Fruit fly (Drosophila melanogaster) whole organism, adult: Measurements from ENCODE around the gene CG18666.

Source experiments
- CG11617 ChIP-seq: fragments of 200-800 bp; sonication (Bioruptor generic); optimal IDR thresholded peaks from 2 replicates; lab custom pipeline; 2017; ENCODE audit warnings: mild to moderate bottlenecking, missing biosample characterization, missing genetic modification reagents, missing genetic modification characterization
- CG12768 ChIP-seq: fragments of 200-800 bp; sonication (Bioruptor generic); optimal IDR thresholded peaks from 2 replicates; lab custom pipeline; 2017; ENCODE audit warnings: missing biosample characterization, missing genetic modification characterization, mild to moderate bottlenecking, moderate library complexity, missing genetic modification reagents
- CG14711 ChIP-seq: fragments of 200-800 bp; sonication (Bioruptor generic); optimal IDR thresholded peaks from 2 replicates; lab custom pipeline; 2018; ENCODE audit warnings: missing biosample characterization, mild to moderate bottlenecking, missing genetic modification characterization, moderate library complexity
- CG1620 ChIP-seq: fragments of 200-800 bp; sonication (Bioruptor generic); optimal IDR thresholded peaks from 2 replicates; lab custom pipeline; 2016; ENCODE audit warnings: missing biosample characterization, missing genetic modification characterization
- CG33017 ChIP-seq: fragments of 200-800 bp; sonication (Bioruptor generic); optimal IDR thresholded peaks from 2 replicates; lab custom pipeline; 2018; ENCODE audit warnings: missing biosample characterization, mild to moderate bottlenecking, missing genetic modification characterization, moderate library complexity
- CG5204 ChIP-seq: fragments of 200-800 bp; sonication (Bioruptor generic); optimal IDR thresholded peaks from 2 replicates; lab custom pipeline; 2016; ENCODE audit warnings: missing biosample characterization, missing genetic modification characterization
- CG7045 ChIP-seq: fragments of 200-800 bp; sonication (Bioruptor generic); optimal IDR thresholded peaks from 2 replicates; lab custom pipeline; 2017; ENCODE audit warnings: missing biosample characterization, mild to moderate bottlenecking, missing genetic modification characterization
- CG7101 ChIP-seq: fragments of 200-800 bp; sonication (Bioruptor generic); optimal IDR thresholded peaks from 2 replicates; lab custom pipeline; 2018; ENCODE audit warnings: missing biosample characterization, mild to moderate bottlenecking, missing genetic modification characterization, moderate library complexity
- Clk ChIP-seq: fragments of 200-800 bp; sonication (Bioruptor generic); optimal IDR thresholded peaks from 2 replicates; lab custom pipeline; 2017; ENCODE audit warnings: missing biosample characterization, missing genetic modification characterization
- Crg-1 ChIP-seq: fragments of 200-800 bp; sonication (Bioruptor generic); optimal IDR thresholded peaks from 2 replicates; lab custom pipeline; 2016; ENCODE audit warnings: missing biosample characterization, missing genetic modification characterization
- Hr96 ChIP-seq: fragments of 200-800 bp; sonication (Bioruptor generic); optimal IDR thresholded peaks from 2 replicates; lab custom pipeline; 2016; ENCODE audit warnings: missing biosample characterization, missing genetic modification characterization
- Mnt ChIP-seq: fragments of 200-800 bp; sonication (Bioruptor generic); optimal IDR thresholded peaks from 2 replicates; lab custom pipeline; 2016; ENCODE audit warnings: missing biosample characterization, mild to moderate bottlenecking, missing genetic modification characterization
- bab1 ChIP-seq: fragments of 200-800 bp; sonication (Bioruptor generic); optimal IDR thresholded peaks from 3 replicates; lab custom pipeline; 2019; ENCODE audit warnings: missing biosample characterization, mild to moderate bottlenecking, missing genetic modification characterization, moderate library complexity
- cic ChIP-seq: fragments of 200-800 bp; sonication (Bioruptor generic); optimal IDR thresholded peaks from 2 replicates; lab custom pipeline; 2017; ENCODE audit warnings: missing biosample characterization, mild to moderate bottlenecking, missing genetic modification characterization, moderate library complexity
- cnc ChIP-seq, 2 experiments: fragments of >200 bp; optimal IDR thresholded peaks; 2 replicates each; lab custom pipeline; 2017
- kay ChIP-seq: fragments of 200-800 bp; sonication (Bioruptor generic); peaks from one replicate; lab custom pipeline; 2016; ENCODE audit warnings: missing biosample characterization, missing genetic modification characterization, borderline replicate concordance
- ovo ChIP-seq: fragments of 200-800 bp; sonication (Bioruptor generic); optimal IDR thresholded peaks from 2 replicates; lab custom pipeline; 2016; ENCODE audit warnings: missing biosample characterization, missing genetic modification characterization
- pad ChIP-seq: fragments of 200-800 bp; sonication (Bioruptor generic); optimal IDR thresholded peaks from 3 replicates; lab custom pipeline; 2017; ENCODE audit warnings: missing biosample characterization, missing genetic modification characterization, mild to moderate bottlenecking, moderate library complexity, missing genetic modification reagents
- tj ChIP-seq: fragments of 200-800 bp; sonication (Bioruptor generic); optimal IDR thresholded peaks from 3 replicates; lab custom pipeline; 2017; ENCODE audit warnings: missing biosample characterization, mild to moderate bottlenecking, missing genetic modification characterization, moderate library complexity
- toe ChIP-seq: fragments of 200-800 bp; sonication (Bioruptor generic); optimal IDR thresholded peaks from 2 replicates; lab custom pipeline; 2016; ENCODE audit warnings: missing biosample characterization, missing genetic modification characterization

The CG18666 gene

dm6 chr2L:11014018-11014611, 20.5 kb upstream of the CG18666 start:
- TF ChIP-seq bab1 (GFP tag; lab: Kevin White, UChicago) (no peak), Mnt (GFP tag; lab: Kevin White, UChicago) (no peak), pad (GFP tag; lab: Kevin White, UChicago) (no peak), cnc (optimal IDR thresholded peaks at IDR 0.05; lab: Kevin White, UChicago) (no peak), CG7101 (no peak), CG7045 (no peak), Hr96 (no peak)

dm6 chr2L:11014671-11015070, 19.9 kb upstream of the CG18666 start:
- TF ChIP-seq cic (no peak), CG7045 (no peak), tj (GFP tag; lab: Kevin White, UChicago) (no peak)

DNA sequence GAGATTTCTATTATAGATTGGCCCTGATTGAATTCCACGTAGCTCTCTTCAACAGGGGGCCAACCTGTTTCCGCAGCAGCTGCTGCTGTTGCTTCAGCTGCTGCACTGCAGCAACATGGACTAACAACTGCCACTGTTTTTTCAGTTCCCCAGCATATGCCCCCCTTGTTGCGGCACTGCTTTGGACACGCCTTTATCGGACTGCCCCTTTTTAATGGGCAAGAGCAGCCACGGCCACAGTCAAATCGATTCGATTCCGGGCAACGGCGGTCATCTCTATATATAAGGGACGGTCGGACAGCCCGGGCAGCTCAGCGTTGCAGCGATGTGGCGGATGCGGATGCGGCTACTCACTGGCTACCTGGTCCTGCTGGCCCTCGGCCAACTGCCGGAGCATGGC, 19.3 kb upstream of the CG18666 start, which contains the start of gene Acp32CD:
Acp32CD (plus strand) TSS at position 301 of the 400 bp plus-strand sequence.
- TF ChIP-seq pad (GFP tag; lab: Kevin White, UChicago) (no peak), CG5204 (GFP tag; lab: Kevin White, UChicago) (no peak), tj (GFP tag; lab: Kevin White, UChicago) (no peak), Clk (GFP tag; lab: Kevin White, UChicago) (no peak), CG7045 (no peak), CG33017 (tag; lab: Kevin White, UChicago) (no peak), CG14711 (tag; lab: Kevin White, UChicago) (no peak), toe (GFP tag; lab: Kevin White, UChicago) (no peak), bab1 (GFP tag; lab: Kevin White, UChicago) (no peak), cnc (optimal IDR thresholded peaks at IDR 0.05; lab: Kevin White, UChicago) (no peak), CG7101 (no peak), CG11617 (GFP tag; lab: Kevin White, UChicago) (no peak), ovo (GFP tag; lab: Kevin White, UChicago) (no peak), kay (GFP tag; lab: Kevin White, UChicago) (no peak), Mnt (GFP tag; lab: Kevin White, UChicago) (no peak), CG12768 (GFP tag; lab: Kevin White, UChicago) (no peak), cic (no peak), CG1620 (GFP tag; lab: Kevin White, UChicago) (no peak), Hr96 (no peak), Crg-1 (GFP tag; lab: Kevin White, UChicago) (no peak)

DNA sequence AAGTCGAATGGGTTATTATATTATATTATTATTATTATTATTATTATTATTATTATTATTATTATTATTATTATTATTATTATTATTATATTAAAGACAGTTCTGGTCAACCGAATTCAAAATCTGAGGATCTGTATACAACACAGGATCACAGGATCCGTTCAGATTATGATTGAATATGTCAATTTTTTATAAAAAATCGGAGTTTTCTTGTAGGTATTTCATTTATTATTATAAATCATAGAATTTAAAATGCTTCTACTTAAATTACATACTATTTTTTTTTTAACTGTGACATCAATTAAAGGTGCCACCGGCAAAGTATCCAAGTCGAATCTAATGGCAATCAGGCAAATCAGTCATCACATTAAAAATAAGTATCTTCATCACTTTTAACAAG, 17.9 kb upstream of the CG18666 start, which contains the start of gene CG14913:
CG14913 (plus strand) TSS at position 301 of the 400 bp plus-strand sequence.
- TF ChIP-seq Crg-1 (GFP tag; lab: Kevin White, UChicago): no peak
- no peak for TF ChIP-seq Clk (GFP tag; lab: Kevin White, UChicago)
- TF ChIP-seq CG11617 (GFP tag; lab: Kevin White, UChicago): no peak
- TF ChIP-seq CG7101: no peak
- TF ChIP-seq Hr96: no peak
- TF ChIP-seq toe (GFP tag; lab: Kevin White, UChicago): no peak

- no peak for TF ChIP-seq bab1 (GFP tag; lab: Kevin White, UChicago)
- no peak for TF ChIP-seq kay (GFP tag; lab: Kevin White, UChicago)
- no peak for TF ChIP-seq pad (GFP tag; lab: Kevin White, UChicago)
- TF ChIP-seq CG5204 (GFP tag; lab: Kevin White, UChicago): no peak
- no peak for TF ChIP-seq Clk (GFP tag; lab: Kevin White, UChicago)
- TF ChIP-seq CG11617 (GFP tag; lab: Kevin White, UChicago): no peak
- TF ChIP-seq CG1620 (GFP tag; lab: Kevin White, UChicago): no peak
- no peak for TF ChIP-seq CG7101
- no peak for TF ChIP-seq Hr96
- no peak for TF ChIP-seq Mnt (GFP tag; lab: Kevin White, UChicago)
- no peak for TF ChIP-seq cic
- no peak for TF ChIP-seq Crg-1 (GFP tag; lab: Kevin White, UChicago)
- no peak for TF ChIP-seq CG14711 (tag; lab: Kevin White, UChicago)
- TF ChIP-seq cnc (optimal IDR thresholded peaks at IDR 0.05; lab: Kevin White, UChicago): no peak
- TF ChIP-seq CG7045: no peak
Observed at dm6 chr2L:11021606-11022005, 13.0 kb upstream of the CG18666 start.

DNA sequence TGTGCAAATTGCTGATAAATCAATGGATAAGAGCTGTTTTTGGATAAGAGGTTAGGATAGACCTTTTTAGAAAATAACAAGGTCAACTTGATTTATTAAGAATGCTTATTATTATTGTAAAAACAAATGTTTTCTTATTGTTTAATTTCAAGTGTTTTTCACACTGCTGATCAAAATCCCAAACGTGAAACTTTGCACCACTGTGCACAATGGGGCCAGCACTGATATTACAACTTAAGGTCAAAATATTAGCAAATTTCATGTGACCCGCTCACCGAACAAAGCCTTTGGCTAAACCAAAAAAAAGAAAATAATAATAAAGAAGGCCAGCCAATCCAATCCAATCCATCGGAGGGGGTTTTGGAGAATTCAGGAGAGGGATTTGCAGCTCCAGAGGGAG, 11.8 kb upstream of the CG18666 start:
- TF ChIP-seq pad (GFP tag; lab: Kevin White, UChicago): no peak
- no peak for TF ChIP-seq tj (GFP tag; lab: Kevin White, UChicago)
- no peak for TF ChIP-seq Crg-1 (GFP tag; lab: Kevin White, UChicago)
- TF ChIP-seq kay (GFP tag; lab: Kevin White, UChicago): no peak
- no peak for TF ChIP-seq Clk (GFP tag; lab: Kevin White, UChicago)
- TF ChIP-seq CG11617 (GFP tag; lab: Kevin White, UChicago): no peak
- TF ChIP-seq CG1620 (GFP tag; lab: Kevin White, UChicago): no peak

- TF ChIP-seq cic: no peak
- no peak for TF ChIP-seq ovo (GFP tag; lab: Kevin White, UChicago)
- no peak for TF ChIP-seq kay (GFP tag; lab: Kevin White, UChicago)
- TF ChIP-seq Hr96: no peak
- TF ChIP-seq bab1 (GFP tag; lab: Kevin White, UChicago): no peak
- TF ChIP-seq CG7101: no peak
- no peak for TF ChIP-seq CG12768 (GFP tag; lab: Kevin White, UChicago)
- no peak for TF ChIP-seq CG1620 (GFP tag; lab: Kevin White, UChicago)
- no peak for TF ChIP-seq toe (GFP tag; lab: Kevin White, UChicago)
- no peak for TF ChIP-seq CG14711 (tag; lab: Kevin White, UChicago)
- TF ChIP-seq Clk (GFP tag; lab: Kevin White, UChicago): no peak
- no peak for TF ChIP-seq CG7045
Observed at dm6 chr2L:11023875-11024274, 10.7 kb upstream of the CG18666 start.
